Fruit fly (Drosophila melanogaster) whole organism, embryonic: ENCODE results near the gene CG5160.

ENCODE experiments used
- Abd-B ChIP-seq: fragments of 200-800 bp; sonication (Bioruptor generic); optimal IDR thresholded peaks from 2 replicates; lab custom pipeline; 2018; ENCODE audit warnings: missing biosample characterization, mild to moderate bottlenecking, missing genetic modification characterization, moderate library complexity
- B-H2 ChIP-seq: fragments of 200-800 bp; sonication (Bioruptor generic); optimal IDR thresholded peaks from 2 replicates; lab custom pipeline; 2018; ENCODE audit warnings: missing biosample characterization, mild to moderate bottlenecking, missing genetic modification characterization
- CG10366 ChIP-seq: fragments of 200-800 bp; sonication (Bioruptor generic); IDR thresholded peaks from 2 replicates; pipeline ENCODE4 v1.3.6; 2022; ENCODE audit warnings: missing biosample characterization, missing genetic modification characterization
- CG10654 ChIP-seq: fragments of 200-800 bp; sonication (Bioruptor generic); optimal IDR thresholded peaks from 2 replicates; lab custom pipeline; 2016; ENCODE audit warnings: missing biosample characterization, missing genetic modification characterization
- CG11504 ChIP-seq: fragments of 200-800 bp; sonication (Bioruptor generic); optimal IDR thresholded peaks from 3 replicates; lab custom pipeline; 2019; ENCODE audit warnings: missing biosample characterization, mild to moderate bottlenecking, missing genetic modification characterization, moderate library complexity
- CG11696 ChIP-seq: fragments of 200-800 bp; sonication (Bioruptor generic); IDR thresholded peaks from 2 replicates; pipeline ENCODE4 v1.3.6; 2022; ENCODE audit warnings: missing biosample characterization, missing genetic modification characterization
- CG1233 ChIP-seq: fragments of 200-800 bp; sonication (Bioruptor generic); optimal IDR thresholded peaks from 4 replicates; lab custom pipeline; 2018; ENCODE audit warnings: missing biosample characterization, mild to moderate bottlenecking, missing genetic modification characterization
- CG13123 ChIP-seq: fragments of 200-800 bp; sonication (Bioruptor generic); optimal IDR thresholded peaks from 2 replicates; lab custom pipeline; 2016; ENCODE audit warnings: missing biosample characterization, missing genetic modification characterization
- CG13424 ChIP-seq: fragments of 200-800 bp; sonication (Bioruptor generic); optimal IDR thresholded peaks from 2 replicates; lab custom pipeline; 2019; ENCODE audit warnings: missing biosample characterization, mild to moderate bottlenecking, missing genetic modification characterization, moderate library complexity
- CG14441 ChIP-seq: fragments of 200-800 bp; sonication (Bioruptor generic); IDR thresholded peaks from 2 replicates; pipeline ENCODE4 v1.3.6; 2022; ENCODE audit warnings: missing biosample characterization, missing genetic modification characterization
- CG14710 ChIP-seq: fragments of 200-800 bp; sonication (Bioruptor generic); optimal IDR thresholded peaks from 3 replicates; lab custom pipeline; 2019; ENCODE audit warnings: missing biosample characterization, mild to moderate bottlenecking, missing genetic modification characterization, moderate library complexity
- CG1647 ChIP-seq: fragments of 200-800 bp; sonication (Bioruptor generic); optimal IDR thresholded peaks from 3 replicates; lab custom pipeline; 2016; ENCODE audit warnings: missing biosample characterization, missing genetic modification characterization
- CG18011 ChIP-seq: fragments of 200-800 bp; sonication (Bioruptor generic); optimal IDR thresholded peaks from 2 replicates; lab custom pipeline; 2017; ENCODE audit warnings: missing biosample characterization, missing genetic modification characterization, mild to moderate bottlenecking, moderate library complexity, missing genotype
- CG34422 ChIP-seq: fragments of 200-800 bp; sonication (Bioruptor generic); IDR thresholded peaks from 3 replicates; pipeline ENCODE4 v1.3.6; 2022; ENCODE audit warnings: missing biosample characterization, missing genetic modification characterization
- CG3847 ChIP-seq: fragments of 200-800 bp; sonication (Bioruptor generic); IDR thresholded peaks from 2 replicates; pipeline ENCODE4 v1.3.6; 2022; ENCODE audit warnings: missing biosample characterization, missing genetic modification characterization
- CG4424 ChIP-seq: fragments of 200-800 bp; sonication (Bioruptor generic); optimal IDR thresholded peaks from 3 replicates; lab custom pipeline; 2016; ENCODE audit warnings: missing biosample characterization, missing genetic modification characterization
- CG6765 ChIP-seq: fragments of 200-800 bp; sonication (Bioruptor generic); optimal IDR thresholded peaks from 3 replicates; lab custom pipeline; 2017; ENCODE audit warnings: missing biosample characterization, mild to moderate bottlenecking, missing genetic modification characterization
- CG9797 ChIP-seq: fragments of 200-800 bp; sonication (Bioruptor generic); optimal IDR thresholded peaks from 3 replicates; lab custom pipeline; 2018; ENCODE audit warnings: missing biosample characterization, mild to moderate bottlenecking, missing genetic modification characterization
- Dad ChIP-seq: fragments of 200-800 bp; sonication (Bioruptor generic); optimal IDR thresholded peaks from 3 replicates; lab custom pipeline; 2016; ENCODE audit warnings: missing biosample characterization, missing genetic modification characterization
- Dll ChIP-seq: fragments of 200-800 bp; sonication (Bioruptor generic); IDR thresholded peaks from 4 replicates; pipeline ENCODE4 v1.3.6; 2022; ENCODE audit warnings: missing biosample characterization, missing genetic modification characterization; ENCODE audit not compliant: partially characterized antibody
- Fer1 ChIP-seq: fragments of 200-800 bp; sonication (Bioruptor generic); optimal IDR thresholded peaks from 2 replicates; lab custom pipeline; 2017; ENCODE audit warnings: missing biosample characterization, mild to moderate bottlenecking, missing genetic modification characterization
- GATAe ChIP-seq: fragments of 200-800 bp; sonication (Bioruptor generic); conservative IDR thresholded peaks from 2 replicates; pipeline ENCODE4 v1.3.6; 2022; ENCODE audit warnings: missing biosample characterization, missing genetic modification characterization
- Hr78 ChIP-seq, 2 experiments: fragments of 200-800 bp in 1 of 2; fragments of >200 bp in 1 of 2; sonication (Bioruptor generic) in 1 of 2; optimal IDR thresholded peaks; 2 replicates each; lab custom pipeline; 2017 to 2019; ENCODE audit warnings: missing biosample characterization in 2 of 2, missing genetic modification characterization in 2 of 2, mild to moderate bottlenecking in 1 of 2, moderate library complexity in 1 of 2
- Med ChIP-seq: fragments of 200-800 bp; sonication (Bioruptor generic); peaks from one replicate; lab custom pipeline; 2016; ENCODE audit warnings: missing biosample characterization, missing genetic modification characterization, mild to moderate bottlenecking, inconsistent platforms, moderate library complexity
- NK7.1 ChIP-seq: fragments of 200-800 bp; sonication (Bioruptor generic); optimal IDR thresholded peaks from 3 replicates; lab custom pipeline; 2016; ENCODE audit warnings: missing biosample characterization, missing genetic modification characterization
- Optix ChIP-seq: fragments of 200-800 bp; sonication (Bioruptor generic); IDR thresholded peaks from 3 replicates; pipeline ENCODE4 v1.3.6; 2022; ENCODE audit warnings: missing biosample characterization, missing genetic modification characterization
- Ptx1 ChIP-seq: fragments of 200-800 bp; sonication (Bioruptor generic); IDR thresholded peaks from 2 replicates; pipeline ENCODE4 v1.3.6; 2022; ENCODE audit warnings: missing biosample characterization, missing genetic modification characterization
- Side ChIP-seq: fragments of 200-800 bp; sonication (Bioruptor generic); optimal IDR thresholded peaks from 2 replicates; lab custom pipeline; 2016; ENCODE audit warnings: missing biosample characterization, missing genetic modification characterization
- Sry-δ ChIP-seq: fragments of 200-800 bp; sonication (Bioruptor generic); optimal IDR thresholded peaks from 2 replicates; lab custom pipeline; 2016; ENCODE audit warnings: missing biosample characterization, missing genetic modification characterization
- Stat92E ChIP-seq, 3 experiments: fragments of >200 bp in 2 of 3; fragments of 200-800 bp in 1 of 3; sonication (Bioruptor generic) in 1 of 3; optimal IDR thresholded peaks; 2 replicates each; lab custom pipeline; 2017 to 2019; ENCODE audit warnings: missing biosample characterization in 3 of 3, missing genetic modification characterization in 3 of 3, mild to moderate bottlenecking in 1 of 3, moderate library complexity in 1 of 3
- Xrp1 ChIP-seq: fragments of 200-800 bp; sonication (Bioruptor generic); IDR thresholded peaks from 2 replicates; pipeline ENCODE4 v1.3.6; 2022; ENCODE audit warnings: missing biosample characterization, missing genetic modification characterization
- ash1 ChIP-seq: fragments of 200-800 bp; sonication (Bioruptor generic); optimal IDR thresholded peaks from 2 replicates; lab custom pipeline; 2018; ENCODE audit warnings: missing biosample characterization, mild to moderate bottlenecking, missing genetic modification characterization
- bab2 ChIP-seq: fragments of 200-800 bp; sonication (Bioruptor generic); optimal IDR thresholded peaks from 2 replicates; lab custom pipeline; 2016; ENCODE audit warnings: missing biosample characterization, missing genetic modification characterization
- bigmax ChIP-seq: fragments of 200-800 bp; sonication (Bioruptor generic); optimal IDR thresholded peaks from 2 replicates; lab custom pipeline; 2018; ENCODE audit warnings: missing biosample characterization, mild to moderate bottlenecking, missing genetic modification characterization
- ci ChIP-seq: fragments of 200-800 bp; sonication (Bioruptor generic); IDR thresholded peaks from 3 replicates; pipeline ENCODE4 v1.3.6; 2022; ENCODE audit warnings: missing biosample characterization, missing genetic modification characterization
- dmrt11E ChIP-seq: fragments of 200-800 bp; sonication (Bioruptor generic); optimal IDR thresholded peaks from 3 replicates; lab custom pipeline; 2018; ENCODE audit warnings: missing biosample characterization, mild to moderate bottlenecking, missing genetic modification characterization, moderate library complexity
- fd96Cb ChIP-seq: fragments of 200-800 bp; sonication (Bioruptor generic); optimal IDR thresholded peaks from 2 replicates; lab custom pipeline; 2018; ENCODE audit warnings: missing biosample characterization, mild to moderate bottlenecking, missing genetic modification characterization, moderate library complexity
- gcm2 ChIP-seq: fragments of 200-800 bp; sonication (Bioruptor generic); optimal IDR thresholded peaks from 2 replicates; lab custom pipeline; 2016; ENCODE audit warnings: missing biosample characterization, missing genetic modification characterization
- grau ChIP-seq: fragments of 200-800 bp; optimal IDR thresholded peaks from 3 replicates; lab custom pipeline; 2019; ENCODE audit warnings: missing biosample characterization, mild to moderate bottlenecking, missing genetic modification characterization, moderate library complexity
- hkb ChIP-seq, 2 experiments: fragments of 200-800 bp in 1 of 2; fragments of >200 bp in 1 of 2; sonication (Bioruptor generic) in 1 of 2; IDR thresholded peaks in 1 of 2; optimal IDR thresholded peaks in 1 of 2; 2 replicates each; pipeline versions ENCODE4 v1.3.6 to Lab custom; 2017 to 2022; ENCODE audit warnings: missing biosample characterization in 1 of 2, missing genetic modification characterization in 1 of 2
- nerfin-1 ChIP-seq: fragments of 200-800 bp; sonication (Bioruptor generic); optimal IDR thresholded peaks from 3 replicates; lab custom pipeline; 2019; ENCODE audit warnings: missing biosample characterization, mild to moderate bottlenecking, missing genetic modification characterization, moderate library complexity
- nerfin-2 ChIP-seq: fragments of 200-800 bp; sonication (Bioruptor generic); IDR thresholded peaks from 2 replicates; pipeline ENCODE4 v1.3.6; 2022; ENCODE audit warnings: missing biosample characterization, missing genetic modification characterization; ENCODE audit not compliant: partially characterized antibody
- otp ChIP-seq: fragments of 200-800 bp; sonication (Bioruptor generic); IDR thresholded peaks from 3 replicates; pipeline ENCODE4, ENCODE4 v1.3.6; 2022; ENCODE audit warnings: missing biosample characterization, missing genetic modification characterization
- pfk ChIP-seq: fragments of 200-800 bp; sonication (Bioruptor generic); optimal IDR thresholded peaks from 2 replicates; lab custom pipeline; 2018; ENCODE audit warnings: missing biosample characterization, mild to moderate bottlenecking, missing genetic modification characterization, moderate library complexity
- rib ChIP-seq: fragments of 200-800 bp; sonication (Bioruptor generic); IDR thresholded peaks from 2 replicates; pipeline ENCODE4 v1.3.6; 2022; ENCODE audit warnings: missing biosample characterization, missing genetic modification characterization
- ro ChIP-seq: fragments of 200-800 bp; sonication (Bioruptor generic); IDR thresholded peaks from 2 replicates; pipeline ENCODE4 v1.3.6; 2022; ENCODE audit warnings: missing biosample characterization, missing genetic modification characterization
- stwl ChIP-seq: fragments of 200-800 bp; sonication (Bioruptor generic); optimal IDR thresholded peaks from 3 replicates; lab custom pipeline; 2018; ENCODE audit warnings: missing biosample characterization, mild to moderate bottlenecking, missing genetic modification characterization, moderate library complexity
- wek ChIP-seq: fragments of 200-800 bp; sonication (Bioruptor generic); optimal IDR thresholded peaks from 3 replicates; lab custom pipeline; 2018; ENCODE audit warnings: missing biosample characterization, mild to moderate bottlenecking, missing genetic modification characterization, moderate library complexity
- z ChIP-seq: fragments of 200-800 bp; sonication (Bioruptor generic); IDR thresholded peaks from 3 replicates; pipeline ENCODE4 v1.3.6; 2022; ENCODE audit warnings: missing biosample characterization, missing genetic modification characterization

The CG5160 gene

DNA sequence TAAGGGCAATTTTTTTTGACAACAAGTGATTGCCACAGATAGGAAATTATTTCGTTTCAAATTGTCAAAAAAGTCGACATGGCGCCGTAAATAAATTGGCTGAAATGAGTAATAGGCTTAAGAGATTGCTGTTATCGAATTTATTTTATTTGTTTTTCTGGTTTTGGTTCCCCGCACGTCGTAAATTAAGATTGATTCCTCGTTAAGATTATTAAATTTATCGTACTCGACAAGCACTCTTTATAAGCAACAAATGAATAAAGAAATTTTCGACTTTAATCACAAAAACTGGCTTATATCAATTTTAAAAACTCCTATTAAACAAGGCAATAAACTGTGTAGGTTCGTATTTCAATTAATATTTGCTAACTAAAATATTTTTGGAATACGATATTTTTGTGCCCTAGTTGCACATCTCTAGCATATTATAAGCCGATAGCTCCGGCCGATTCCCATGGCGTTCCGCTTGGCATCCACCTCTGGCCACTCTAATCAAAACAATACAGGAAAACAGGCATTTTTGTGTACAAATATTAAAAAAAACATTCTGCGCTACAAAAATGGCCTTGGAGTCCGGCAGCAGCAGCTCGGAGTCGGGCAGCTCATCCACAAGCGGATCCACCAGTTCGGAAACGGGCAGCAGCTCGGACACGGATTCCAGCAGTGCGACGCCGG lies 13.5 kb upstream of the CG5160 start, which contains the start of gene chm (continued):
- peak; percentile 50; the same call in 1 of the 3 replicates for TF ChIP-seq CG34422 (GFP tag; lab: Robert Waterston, UW)
- peak; percentile 53 for TF ChIP-seq pfk (GFP tag; lab: Kevin White, UChicago)
- TF ChIP-seq B-H2 (GFP tag; lab: Kevin White, UChicago), result peak; percentile 41
- peak; percentile 52 for TF ChIP-seq CG11504 (tag; lab: Kevin White, UChicago)
- 0 out of 2 replicates have a peak, but pooled peaks have one; percentile 13 for TF ChIP-seq CG14441 (GFP tag; lab: Robert Waterston, UW)
- TF ChIP-seq Fer1 (GFP tag; lab: Kevin White, UChicago), result peak; percentile 21
- no peak for TF ChIP-seq NK7.1 (GFP tag; lab: Kevin White, UChicago)
- no peak for TF ChIP-seq ci
- no peak for TF ChIP-seq gcm2 (GFP tag; lab: Kevin White, UChicago)
- TF ChIP-seq Dad (GFP tag; lab: Kevin White, UChicago), result no peak
- TF ChIP-seq ash1, result no peak
- TF ChIP-seq bab2 (GFP tag; lab: Kevin White, UChicago), result peak; percentile 10
- TF ChIP-seq CG18011 (GFP tag; lab: Kevin White, UChicago), result no peak
- TF ChIP-seq nerfin-2 (GFP tag; lab: Robert Waterston, UW), result peak; percentile 76
- no peak for TF ChIP-seq otp (GFP tag; lab: Robert Waterston, UW)
- TF ChIP-seq ro, result no peak
- no peak for TF ChIP-seq dmrt11E (tag; lab: Kevin White, UChicago)
- no peak for TF ChIP-seq Abd-B (GFP tag; lab: Kevin White, UChicago)
- no peak for TF ChIP-seq CG13123 (GFP tag; lab: Kevin White, UChicago)
- TF ChIP-seq CG3847 (GFP tag; lab: Robert Waterston, UW), result peak; percentile 76
- TF ChIP-seq CG1647 (GFP tag; lab: Kevin White, UChicago), result no peak
- peak; percentile 50 for TF ChIP-seq grau (tag; lab: Kevin White, UChicago)
- 0 out of 2 replicates have a peak, but pooled peaks have one; percentile 24 for TF ChIP-seq Xrp1 (GFP tag; lab: Robert Waterston, UW)
- no peak for TF ChIP-seq Hr78 (GFP tag; optimal IDR thresholded peaks at IDR 0.05; lab: Kevin White, UChicago)
- peak; percentile 51 for TF ChIP-seq CG14710 (tag; lab: Kevin White, UChicago)
- TF ChIP-seq Ptx1 (GFP tag; lab: Robert Waterston, UW), result peak; percentile 32
- TF ChIP-seq CG13424 (tag; lab: Kevin White, UChicago), result peak; percentile 25
- peak; percentile 77 for TF ChIP-seq CG9797 (GFP tag; lab: Kevin White, UChicago)
- TF ChIP-seq wek (GFP tag; lab: Kevin White, UChicago), result no peak
- TF ChIP-seq Dll, result peak; percentile 88
- TF ChIP-seq Side, result peak; percentile 11
- TF ChIP-seq CG10654 (GFP tag; lab: Kevin White, UChicago), result no peak
- peak; percentile 92 for TF ChIP-seq Sry-δ (GFP tag; lab: Kevin White, UChicago)
- TF ChIP-seq rib, result no peak
- TF ChIP-seq GATAe (GFP tag; lab: Robert Waterston, UW), result no peak
- TF ChIP-seq fd96Cb (tag; lab: Kevin White, UChicago), result no peak
- TF ChIP-seq Stat92E (GFP tag; optimal IDR thresholded peaks at IDR 0.05; lab: Kevin White, UChicago), result no peak
- peak; percentile 26 for TF ChIP-seq CG4424 (GFP tag; lab: Kevin White, UChicago)
- TF ChIP-seq z (GFP tag; lab: Robert Waterston, UW), result no peak
- peak; percentile 88 for TF ChIP-seq stwl (tag; lab: Kevin White, UChicago)
- peak; percentile 66 for TF ChIP-seq nerfin-1 (tag; lab: Kevin White, UChicago)
- TF ChIP-seq CG1233 (GFP tag; lab: Kevin White, UChicago), result no peak
- no peak for TF ChIP-seq CG6765 (GFP tag; lab: Kevin White, UChicago)
- peak; percentile 30; the same call in 1 of the 2 replicates for TF ChIP-seq CG10366 (GFP tag; lab: Robert Waterston, UW)
- TF ChIP-seq CG11696, result no peak
- peak; percentile 88 for TF ChIP-seq Med (GFP tag; lab: Kevin White, UChicago)
- TF ChIP-seq hkb (optimal IDR thresholded peaks at IDR 0.05; lab: Kevin White, UChicago), result no peak
- TF ChIP-seq hkb (GFP tag; IDR thresholded peaks at IDR 0.05; lab: Robert Waterston, UW), result no peak
- TF ChIP-seq bigmax (GFP tag; lab: Kevin White, UChicago), result no peak
- no peak for TF ChIP-seq Optix
